Fruit fly (Drosophila melanogaster): ENCODE measurements around the gene CG7992.

dm6 chrX:19268484-19269068 is 21.5 kb upstream of the CG7992 start, which contains the start of gene CG8010:
- TF ChIP-seq Dll (optimal IDR thresholded peaks at IDR 0.05) = no peak
- no peak for TF ChIP-seq pan (optimal IDR thresholded peaks at IDR 0.05)

Data from whole organism.